Fruit fly (Drosophila melanogaster): ENCODE data around the gene pigeon.

pigeon gene

DNA sequence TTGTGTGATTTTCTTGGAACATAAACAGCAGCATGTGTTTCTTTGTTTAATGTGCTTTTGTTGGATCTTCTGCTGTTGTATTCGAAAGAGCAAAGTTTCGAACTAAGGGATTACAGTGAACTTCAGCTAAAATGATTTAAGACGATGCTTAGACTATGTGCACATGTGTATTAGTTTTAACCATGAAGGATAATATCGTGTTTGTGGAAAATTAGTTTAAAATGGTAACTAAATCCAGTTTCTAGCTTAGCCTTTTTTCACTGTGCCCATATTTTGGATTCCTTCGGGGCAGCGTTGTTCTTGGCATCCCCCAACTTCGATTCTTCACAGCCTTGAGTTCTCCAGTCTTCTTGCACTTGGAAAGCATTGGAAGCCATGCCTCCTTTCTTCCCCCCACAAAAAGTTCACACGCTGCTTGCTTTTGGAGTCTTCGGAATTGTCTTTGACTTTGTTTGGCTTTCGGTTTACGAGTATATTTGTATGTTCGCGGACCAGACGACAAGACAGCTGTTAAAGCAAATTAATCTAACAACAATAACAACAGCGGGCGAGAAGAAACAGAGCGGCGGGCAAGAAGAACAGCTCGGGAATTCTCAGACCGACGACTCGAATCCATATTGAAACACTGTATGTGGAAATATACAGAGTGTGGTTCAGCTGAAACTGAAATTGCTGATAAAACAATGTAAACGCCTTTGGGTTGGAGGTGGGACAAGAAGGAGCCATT lies 45.4 kb upstream of the pigeon start:
- TF ChIP-seq mld (GFP tag; IDR thresholded peaks at IDR 0.05; ENCODE audit: partially characterized antibody), result no peak
- TF ChIP-seq CG18476 (GFP tag; optimal IDR thresholded peaks at IDR 0.05), result no peak
- peak; percentile 7 for TF ChIP-seq fd3F (GFP tag; optimal IDR thresholded peaks at IDR 0.05)
- no peak for TF ChIP-seq rib (GFP tag; IDR thresholded peaks at IDR 0.05)
- peak; percentile 20 for TF ChIP-seq CG7271 (tag; optimal IDR thresholded peaks at IDR 0.05)
- no peak for TF ChIP-seq hbn (GFP tag; IDR thresholded peaks at IDR 0.05; ENCODE audit: partially characterized antibody)
- peak; percentile 13 for TF ChIP-seq mirr (GFP tag; optimal IDR thresholded peaks at IDR 0.05)
- TF ChIP-seq CG17359 (tag; optimal IDR thresholded peaks at IDR 0.05), result peak; percentile 29
- TF ChIP-seq HHEX (GFP tag; optimal IDR thresholded peaks at IDR 0.05), result no peak
- no peak for TF ChIP-seq lilli (GFP tag; optimal IDR thresholded peaks at IDR 0.05)
- no peak for TF ChIP-seq Doc2 (GFP tag; IDR thresholded peaks at IDR 0.05)
- no peak for TF ChIP-seq CG14710 (tag; optimal IDR thresholded peaks at IDR 0.05)
- no peak for TF ChIP-seq hth (optimal IDR thresholded peaks at IDR 0.05)
- TF ChIP-seq Fer1 (GFP tag; optimal IDR thresholded peaks at IDR 0.05), result no peak
- TF ChIP-seq CG10267 (tag; optimal IDR thresholded peaks at IDR 0.05), result no peak
- no peak for TF ChIP-seq en (GFP tag; optimal IDR thresholded peaks at IDR 0.05)
- no peak for TF ChIP-seq p53 (GFP tag; optimal IDR thresholded peaks at IDR 0.05)
- TF ChIP-seq grau (tag; optimal IDR thresholded peaks at IDR 0.05), result peak; percentile 48
- TF ChIP-seq Gug (GFP tag; IDR thresholded peaks at IDR 0.05), result 0 out of 4 replicates have a peak, but pooled peaks have one; percentile 12
- no peak for TF ChIP-seq CG9215 (GFP tag; IDR thresholded peaks at IDR 0.05)
- no peak for TF ChIP-seq CG1024 (GFP tag; IDR thresholded peaks at IDR 0.05)
- TF ChIP-seq CG33557 (GFP tag; optimal IDR thresholded peaks at IDR 0.05), result peak; percentile 11
- TF ChIP-seq fd96Cb (tag; optimal IDR thresholded peaks at IDR 0.05), result peak; percentile 14
- no peak for TF ChIP-seq tgo (GFP tag; IDR thresholded peaks at IDR 0.05)
- TF ChIP-seq CG1602 (GFP tag; optimal IDR thresholded peaks at IDR 0.05), result no peak
- TF ChIP-seq CG15601 (tag; optimal IDR thresholded peaks at IDR 0.05), result peak; percentile 34
- peak; percentile 9; the same call in 1 of the 2 replicates for TF ChIP-seq vvl (GFP tag; IDR thresholded peaks at IDR 0.05)
- TF ChIP-seq CG17612 (GFP tag; IDR thresholded peaks at IDR 0.05), result no peak
- peak; percentile 37 for TF ChIP-seq Antp (GFP tag; optimal IDR thresholded peaks at IDR 0.05)
- TF ChIP-seq chinmo (GFP tag; IDR thresholded peaks at IDR 0.05; ENCODE audit: partially characterized antibody), result 0 out of 4 replicates have a peak, but pooled peaks have one; percentile 57
- TF ChIP-seq CG11695 (GFP tag; IDR thresholded peaks at IDR 0.05), result no peak
- TF ChIP-seq CG3065 (GFP tag; optimal IDR thresholded peaks at IDR 0.05), result no peak
- peak; percentile 10 for TF ChIP-seq fd64A (GFP tag; optimal IDR thresholded peaks at IDR 0.05)
- no peak for TF ChIP-seq CG7372 (GFP tag; IDR thresholded peaks at IDR 0.05)
- 0 out of 3 replicates have a peak, but pooled peaks have one; percentile 10 for TF ChIP-seq z (GFP tag; IDR thresholded peaks at IDR 0.05)
- no peak for TF ChIP-seq Hand (GFP tag; optimal IDR thresholded peaks at IDR 0.05)
- peak; percentile 21 for TF ChIP-seq odd (GFP tag; optimal IDR thresholded peaks at IDR 0.05)
- no peak for TF ChIP-seq CG30020 (tag; optimal IDR thresholded peaks at IDR 0.05)
- peak; percentile 8 for TF ChIP-seq Vsx1 (GFP tag; optimal IDR thresholded peaks at IDR 0.05)
- no peak for TF ChIP-seq Opbp (GFP tag; IDR thresholded peaks at IDR 0.05; ENCODE audit: partially characterized antibody)
- no peak for TF ChIP-seq gcm2 (GFP tag; optimal IDR thresholded peaks at IDR 0.05)
- no peak for TF ChIP-seq Sox102F (GFP tag; optimal IDR thresholded peaks at IDR 0.05)
- peak; percentile 22 for TF ChIP-seq sd (tag; optimal IDR thresholded peaks at IDR 0.05)
- no peak for TF ChIP-seq CG18764 (GFP tag; optimal IDR thresholded peaks at IDR 0.05)
- TF ChIP-seq Doc3 (GFP tag; IDR thresholded peaks at IDR 0.05; ENCODE audit: partially characterized antibody), result no peak
- TF ChIP-seq CG17361 (GFP tag; IDR thresholded peaks at IDR 0.05), result 0 out of 3 replicates have a peak, but pooled peaks have one; percentile 16
- no peak for TF ChIP-seq Ssrp (tag; optimal IDR thresholded peaks at IDR 0.05)
- peak; percentile 11 for TF ChIP-seq twi (tag; optimal IDR thresholded peaks at IDR 0.05)
- peak; percentile 5 for TF ChIP-seq CG2202 (tag; optimal IDR thresholded peaks at IDR 0.05)
